Worm (Caenorhabditis elegans) whole organism, midembryonic: ENCODE data around the gene lin-13.

Source experiments
- T22C8.4 ChIP-seq: fragments of 200-800 bp; sonication (Bioruptor generic); IDR thresholded peaks from 2 replicates; pipeline ENCODE4 v1.3.6; 2022; ENCODE audit warnings: missing genetic modification characterization, missing compliant biosample characterization
- cog-1 ChIP-seq: sonication (generic microtip); optimal IDR thresholded peaks from 2 replicates; lab custom pipeline; 2016; ENCODE audit warnings: missing genetic modification characterization, missing compliant biosample characterization
- flt-1 ChIP-seq: fragments of 200-800 bp; sonication (Bioruptor generic); IDR thresholded peaks from 2 replicates; pipeline ENCODE4 v1.3.6; 2022; ENCODE audit warnings: missing genetic modification characterization, missing compliant biosample characterization
- klf-2 ChIP-seq: fragments of 200-800 bp; sonication (Bioruptor generic); conservative IDR thresholded peaks from 2 replicates; pipeline ENCODE4 v1.3.6; 2022; ENCODE audit warnings: missing genetic modification reagents, missing genetic modification characterization, missing compliant biosample characterization
- med-1 ChIP-seq: sonication (generic microtip); optimal IDR thresholded peaks from 2 replicates; lab custom pipeline; 2017; ENCODE audit warnings: missing genetic modification characterization, mild to moderate bottlenecking, missing compliant biosample characterization, antibody characterized with exemption, missing genetic modification reagents; ENCODE audit not compliant: insufficient read depth
- ref-1 ChIP-seq: fragments of 200-800 bp; sonication (Bioruptor generic); conservative IDR thresholded peaks from 2 replicates; pipeline ENCODE4 v1.3.6; 2022; ENCODE audit warnings: missing genetic modification reagents, missing genetic modification characterization, missing compliant biosample characterization
- ztf-23 ChIP-seq: fragments of 200-800 bp; sonication (Bioruptor generic); IDR thresholded peaks from 2 replicates; pipeline ENCODE4 v1.3.6; 2022; ENCODE audit warnings: missing genetic modification reagents, missing genetic modification characterization, missing compliant biosample characterization
- ztf-29 ChIP-seq: fragments of 200-800 bp; sonication (Bioruptor generic); IDR thresholded peaks from 2 replicates; pipeline ENCODE4 v1.3.6; 2022; ENCODE audit warnings: missing genetic modification reagents, missing genetic modification characterization, missing compliant biosample characterization

DNA sequence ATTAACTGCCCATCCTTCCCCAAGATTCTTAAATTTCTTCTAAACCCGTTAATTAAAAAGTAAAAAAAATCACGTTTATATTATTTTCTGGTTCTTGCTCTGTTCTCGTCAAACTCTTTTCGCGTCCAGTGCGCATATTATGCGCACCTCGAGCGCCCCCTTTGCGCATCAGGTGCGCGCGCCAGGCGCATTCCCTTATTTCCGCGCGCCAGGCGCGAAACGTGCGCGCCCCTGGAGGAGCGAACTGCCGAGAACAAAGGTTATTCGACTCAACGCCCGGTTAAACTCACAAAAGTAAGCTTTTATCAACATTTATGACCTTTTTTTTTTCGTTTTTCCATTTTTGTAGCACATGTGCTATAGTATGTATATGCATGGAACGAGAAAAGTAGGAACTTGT lies 36.9 kb downstream of the lin-13 start:
- no peak for TF ChIP-seq flt-1 (GFP tag; lab: Robert Waterston, UW)
- no peak for TF ChIP-seq ztf-29 (GFP tag; lab: Robert Waterston, UW)
- no peak for TF ChIP-seq T22C8.4
- TF ChIP-seq ztf-23: no peak
- TF ChIP-seq med-1: no peak
- TF ChIP-seq ref-1 (GFP tag; lab: Robert Waterston, UW): no peak
- TF ChIP-seq cog-1 (tag; lab: Kevin White, UChicago): no peak
- no peak for TF ChIP-seq klf-2 (GFP tag; lab: Robert Waterston, UW)
